Worm (Caenorhabditis elegans) whole organism, L2 larva: ENCODE data around the gene nep-18.

Experiments
- F13H6.1 ChIP-seq: sonication (generic microtip); optimal IDR thresholded peaks from 2 replicates; lab custom pipeline; 2016; ENCODE audit warnings: missing genetic modification characterization, missing compliant biosample characterization
- R02D3.7 ChIP-seq: fragments of 150-350 bp; optimal IDR thresholded peaks from 2 replicates; lab custom pipeline; 2014; ENCODE audit warnings: missing biosample characterization, missing genetic modification characterization
- aly-2 ChIP-seq: fragments of 150-350 bp; optimal IDR thresholded peaks from 2 replicates; lab custom pipeline; 2014; ENCODE audit warnings: missing biosample characterization, missing genetic modification characterization
- nhr-6 ChIP-seq: fragments of 150-350 bp; optimal IDR thresholded peaks from 2 replicates; lab custom pipeline; 2014; ENCODE audit warnings: missing biosample characterization, missing genetic modification characterization
- nhr-77 ChIP-seq: fragments of 150-350 bp; optimal IDR thresholded peaks from 2 replicates; lab custom pipeline; 2014; ENCODE audit warnings: missing biosample characterization, missing genetic modification characterization
- sma-3 ChIP-seq: sonication (generic microtip); optimal IDR thresholded peaks from 2 replicates; lab custom pipeline; 2016; ENCODE audit warnings: missing genetic modification reagents, missing genetic modification characterization, missing compliant biosample characterization
- unc-39 ChIP-seq: fragments of 150-350 bp; optimal IDR thresholded peaks from 2 replicates; lab custom pipeline; 2014; ENCODE audit warnings: missing biosample characterization, missing genetic modification characterization

- TF ChIP-seq F13H6.1 (tag; lab: Kevin White, UChicago) (no peak), aly-2 (tag; lab: Kevin White, UChicago) (no peak), unc-39 (tag; lab: Kevin White, UChicago) (no peak), nhr-6 (tag; lab: Kevin White, UChicago) (no peak), R02D3.7 (tag; lab: Kevin White, UChicago) (no peak), nhr-77 (tag; lab: Kevin White, UChicago) (no peak), sma-3 (GFP tag; lab: Kevin White, UChicago) (no peak)
Observed at ce11 chrII:2537754-2538153, 26.1 kb downstream of the nep-18 start, which contains the start of gene K02F6.7.
